Worm (Caenorhabditis elegans): Measurements from ENCODE around the gene R09D1.13.

Gene R09D1.13

ce11 chrII:9438227-9438626 lies 7.0 kb downstream of the R09D1.13 start, which contains the start of gene chil-13:
Gene chil-13, minus strand, starts transcription at chrII:9438327.
- TF ChIP-seq scrt-1 (GFP tag; IDR thresholded peaks at IDR 0.05) (no peak), tbx-11 (GFP tag; IDR thresholded peaks at IDR 0.05) (no peak), hmbx-1 (tag; optimal IDR thresholded peaks at IDR 0.05) (no peak), tra-4 (tag; optimal IDR thresholded peaks at IDR 0.05) (no peak)

ce11 chrII:9436009-9436408 lies 9.3 kb downstream of the R09D1.13 start, which contains the start of gene kin-16:
Gene kin-16, minus strand, starts transcription at chrII:9436109.
- TF ChIP-seq ets-7 (tag; optimal IDR thresholded peaks at IDR 0.05) (no peak), hmg-4 (GFP tag; optimal IDR thresholded peaks at IDR 0.05) (no peak), pes-1 (GFP tag; IDR thresholded peaks at IDR 0.05) (no peak), tra-4 (tag; optimal IDR thresholded peaks at IDR 0.05) (no peak), tbx-11 (GFP tag; IDR thresholded peaks at IDR 0.05) (no peak), tbx-37 (GFP tag; conservative IDR thresholded peaks at IDR 0.05) (no peak), scrt-1 (GFP tag; IDR thresholded peaks at IDR 0.05) (no peak)

DNA sequence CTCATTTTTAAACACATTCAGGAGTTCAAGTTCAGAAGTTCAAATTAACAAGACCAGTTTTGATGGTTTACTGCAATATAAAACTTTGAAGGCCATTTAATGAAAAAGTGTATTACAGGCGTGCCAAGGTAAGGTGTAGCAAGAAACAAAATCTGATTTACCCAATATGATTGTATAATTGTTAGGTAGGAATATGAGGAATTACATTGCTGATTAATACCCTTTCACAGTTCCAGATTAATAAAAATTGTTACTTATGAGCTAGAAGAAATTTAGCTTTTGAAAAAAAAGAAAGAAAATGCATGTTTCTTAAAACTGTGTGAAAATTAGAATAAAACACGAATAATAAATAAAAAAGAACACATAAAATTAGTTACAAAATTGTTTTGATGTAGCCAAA lies 11.7 kb downstream of the R09D1.13 start, which contains the start of gene kin-15:
Gene kin-15 (minus strand): TSS at position 101 of the 400 bp plus-strand sequence.
- TF ChIP-seq F13C5.2 (tag; optimal IDR thresholded peaks at IDR 0.05) (no peak), scrt-1 (GFP tag; IDR thresholded peaks at IDR 0.05) (no peak), flt-1 (GFP tag; IDR thresholded peaks at IDR 0.05) (no peak), tra-4 (tag; optimal IDR thresholded peaks at IDR 0.05) (no peak), hmg-4 (GFP tag; optimal IDR thresholded peaks at IDR 0.05) (no peak), aly-1 (tag; optimal IDR thresholded peaks at IDR 0.05) (no peak), ets-7 (tag; optimal IDR thresholded peaks at IDR 0.05) (no peak)

DNA sequence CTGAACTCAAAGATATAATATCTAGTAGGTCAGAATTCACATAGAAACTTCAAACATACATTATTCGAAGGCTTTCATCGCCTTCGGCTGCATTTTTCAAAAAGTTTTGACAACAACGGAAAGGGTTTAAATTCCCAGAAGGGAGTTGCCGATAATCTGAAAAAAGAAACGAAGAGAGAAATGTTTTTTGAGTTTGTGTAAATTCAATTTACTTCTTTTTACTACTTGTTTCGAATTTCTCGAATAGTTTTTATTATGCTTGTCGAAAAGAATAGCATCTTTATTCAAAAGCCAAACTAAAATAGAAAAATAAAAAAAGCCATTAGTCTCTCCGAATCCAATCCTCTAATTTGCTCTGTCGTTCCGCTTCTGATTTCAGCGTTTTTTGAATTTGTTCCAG lies 14.1 kb downstream of the R09D1.13 start:
- TF ChIP-seq tbx-37 (GFP tag; conservative IDR thresholded peaks at IDR 0.05) = no peak
- no peak for TF ChIP-seq scrt-1 (GFP tag; IDR thresholded peaks at IDR 0.05)
- no peak for TF ChIP-seq hnd-1 (tag; optimal IDR thresholded peaks at IDR 0.05)
- TF ChIP-seq tbx-11 (GFP tag; IDR thresholded peaks at IDR 0.05) = no peak
- TF ChIP-seq pes-1 (GFP tag; IDR thresholded peaks at IDR 0.05) = no peak
- TF ChIP-seq B0310.2 (tag; optimal IDR thresholded peaks at IDR 0.05) = no peak
- no peak for TF ChIP-seq sea-1 (GFP tag; conservative IDR thresholded peaks at IDR 0.05)
- TF ChIP-seq aly-1 (tag; optimal IDR thresholded peaks at IDR 0.05) = no peak
- no peak for TF ChIP-seq ama-1 (optimal IDR thresholded peaks at IDR 0.05)
- TF ChIP-seq ceh-36 (tag; optimal IDR thresholded peaks at IDR 0.05) = no peak
- TF ChIP-seq tra-4 (tag; optimal IDR thresholded peaks at IDR 0.05) = no peak
- TF ChIP-seq hmbx-1 (tag; optimal IDR thresholded peaks at IDR 0.05) = no peak
- TF ChIP-seq flt-1 (GFP tag; IDR thresholded peaks at IDR 0.05) = no peak
- no peak for TF ChIP-seq hmg-4 (GFP tag; optimal IDR thresholded peaks at IDR 0.05)
- no peak for TF ChIP-seq F13C5.2 (tag; optimal IDR thresholded peaks at IDR 0.05)
- TF ChIP-seq ceh-13 (GFP tag; optimal IDR thresholded peaks at IDR 0.05) = no peak
- no peak for TF ChIP-seq ets-7 (tag; optimal IDR thresholded peaks at IDR 0.05)

ce11 chrII:9427644-9428043 lies 17.6 kb downstream of the R09D1.13 start, which contains the start of gene M176.5:
Gene M176.5, minus strand, starts transcription at chrII:9427744.
- TF ChIP-seq ets-7 (tag; optimal IDR thresholded peaks at IDR 0.05) = no peak
- TF ChIP-seq pes-1 (GFP tag; IDR thresholded peaks at IDR 0.05) = no peak
- TF ChIP-seq B0310.2 (tag; optimal IDR thresholded peaks at IDR 0.05) = no peak
- TF ChIP-seq F13C5.2 (tag; optimal IDR thresholded peaks at IDR 0.05) = no peak
- TF ChIP-seq hnd-1 (tag; optimal IDR thresholded peaks at IDR 0.05) = no peak
- no peak for TF ChIP-seq tra-4 (tag; optimal IDR thresholded peaks at IDR 0.05)
- no peak for TF ChIP-seq ama-1 (optimal IDR thresholded peaks at IDR 0.05)
- no peak for TF ChIP-seq ceh-36 (tag; optimal IDR thresholded peaks at IDR 0.05)
- TF ChIP-seq hmg-4 (GFP tag; optimal IDR thresholded peaks at IDR 0.05) = no peak
- no peak for TF ChIP-seq sea-1 (GFP tag; conservative IDR thresholded peaks at IDR 0.05)
- no peak for TF ChIP-seq ceh-13 (GFP tag; optimal IDR thresholded peaks at IDR 0.05)
- no peak for TF ChIP-seq tbx-11 (GFP tag; IDR thresholded peaks at IDR 0.05)
- TF ChIP-seq tbx-37 (GFP tag; conservative IDR thresholded peaks at IDR 0.05) = no peak
- TF ChIP-seq hmbx-1 (tag; optimal IDR thresholded peaks at IDR 0.05) = no peak
- no peak for TF ChIP-seq aly-1 (tag; optimal IDR thresholded peaks at IDR 0.05)
- TF ChIP-seq scrt-1 (GFP tag; IDR thresholded peaks at IDR 0.05) = no peak

ce11 chrII:9426076-9426475 lies 19.2 kb downstream of the R09D1.13 start, which contains the start of gene M176.10:
Gene M176.10, minus strand, starts transcription at chrII:9426176.
- TF ChIP-seq scrt-1 (GFP tag; IDR thresholded peaks at IDR 0.05) = no peak

ce11 chrII:9421969-9422368 lies 23.3 kb downstream of the R09D1.13 start, which contains the start of gene M176.11:
Gene M176.11, plus strand, starts transcription at chrII:9422269.
- TF ChIP-seq B0310.2 (tag; optimal IDR thresholded peaks at IDR 0.05) (no peak), F13C5.2 (tag; optimal IDR thresholded peaks at IDR 0.05) (no peak), pes-1 (GFP tag; IDR thresholded peaks at IDR 0.05) (no peak), hnd-1 (tag; optimal IDR thresholded peaks at IDR 0.05) (no peak), flt-1 (GFP tag; IDR thresholded peaks at IDR 0.05) (no peak), ceh-13 (GFP tag; optimal IDR thresholded peaks at IDR 0.05) (no peak), hmg-4 (GFP tag; optimal IDR thresholded peaks at IDR 0.05) (no peak), hmbx-1 (tag; optimal IDR thresholded peaks at IDR 0.05) (no peak)

- no peak for TF ChIP-seq ceh-36 (tag; optimal IDR thresholded peaks at IDR 0.05)
- no peak for TF ChIP-seq aly-1 (tag; optimal IDR thresholded peaks at IDR 0.05)
- TF ChIP-seq B0310.2 (tag; optimal IDR thresholded peaks at IDR 0.05) = no peak
- no peak for TF ChIP-seq hnd-1 (tag; optimal IDR thresholded peaks at IDR 0.05)
- TF ChIP-seq sea-1 (GFP tag; conservative IDR thresholded peaks at IDR 0.05) = no peak
- no peak for TF ChIP-seq tbx-11 (GFP tag; IDR thresholded peaks at IDR 0.05)
- TF ChIP-seq tbx-37 (GFP tag; conservative IDR thresholded peaks at IDR 0.05) = no peak
- no peak for TF ChIP-seq flt-1 (GFP tag; IDR thresholded peaks at IDR 0.05)
- no peak for TF ChIP-seq F13C5.2 (tag; optimal IDR thresholded peaks at IDR 0.05)
- no peak for TF ChIP-seq ama-1 (optimal IDR thresholded peaks at IDR 0.05)
- TF ChIP-seq scrt-1 (GFP tag; IDR thresholded peaks at IDR 0.05) = no peak
- TF ChIP-seq ceh-13 (GFP tag; optimal IDR thresholded peaks at IDR 0.05) = no peak
- no peak for TF ChIP-seq hmbx-1 (tag; optimal IDR thresholded peaks at IDR 0.05)
- TF ChIP-seq hmg-4 (GFP tag; optimal IDR thresholded peaks at IDR 0.05) = no peak
Observed at ce11 chrII:9418843-9419532, 26.3 kb downstream of the R09D1.13 start.
